Worm (Caenorhabditis elegans) whole organism, L3 larva: ENCODE data around the gene nhr-255.

ENCODE experiments used
- ama-1 ChIP-seq: fragments of 150-350 bp; optimal IDR thresholded peaks from 2 replicates; lab custom pipeline; 2018
- ceh-16 ChIP-seq: sonication (generic microtip); optimal IDR thresholded peaks from 2 replicates; lab custom pipeline; 2017; ENCODE audit warnings: missing biosample characterization, missing genetic modification characterization
- ceh-28 ChIP-seq: fragments of 150-350 bp; optimal IDR thresholded peaks from 2 replicates; lab custom pipeline; 2014; ENCODE audit warnings: missing biosample characterization, missing genetic modification reagents, missing genetic modification characterization
- daf-12 ChIP-seq: fragments of 150-350 bp; optimal IDR thresholded peaks from 2 replicates; lab custom pipeline; 2014; ENCODE audit warnings: missing biosample characterization, missing genetic modification reagents, missing genetic modification characterization
- egl-27 ChIP-seq: sonication (generic microtip); optimal IDR thresholded peaks from 4 replicates; lab custom pipeline; 2017; ENCODE audit warnings: missing biosample characterization, missing genetic modification reagents, missing genetic modification characterization
- egl-5 ChIP-seq: fragments of 150-350 bp; optimal IDR thresholded peaks from 2 replicates; lab custom pipeline; 2017; ENCODE audit warnings: missing biosample characterization, missing genetic modification reagents, missing genetic modification characterization, inconsistent platforms
- elt-1 ChIP-seq: fragments of 150-350 bp; optimal IDR thresholded peaks from 2 replicates; lab custom pipeline; 2014; ENCODE audit warnings: missing biosample characterization, missing genetic modification characterization
- elt-2 ChIP-seq: sonication (generic microtip); optimal IDR thresholded peaks from 2 replicates; lab custom pipeline; 2016; ENCODE audit warnings: missing genetic modification reagents, mild to moderate bottlenecking, missing genetic modification characterization, missing compliant biosample characterization
- elt-3 ChIP-seq, 3 experiments: fragments of 150-350 bp in 1 of 3; sonication (generic microtip) in 2 of 3; optimal IDR thresholded peaks; 2 replicates in 2 of 3; 4 replicates in 1 of 3; lab custom pipeline; 2014 to 2017; ENCODE audit warnings: missing biosample characterization in 3 of 3, missing genetic modification characterization in 3 of 3
- eor-1 ChIP-seq, 2 experiments: fragments of 150-350 bp; optimal IDR thresholded peaks; 2 replicates each; lab custom pipeline; 2014 to 2018; ENCODE audit warnings: missing biosample characterization in 2 of 2, missing genetic modification characterization in 2 of 2
- hmg-11 ChIP-seq: sonication (generic microtip); optimal IDR thresholded peaks from 2 replicates; lab custom pipeline; 2016; ENCODE audit warnings: missing genetic modification characterization, missing compliant biosample characterization
- jun-1 ChIP-seq: fragments of 150-350 bp; optimal IDR thresholded peaks from 2 replicates; lab custom pipeline; 2014; ENCODE audit warnings: missing biosample characterization, missing genetic modification reagents, missing genetic modification characterization
- lin-39 ChIP-seq: fragments of 150-350 bp; optimal IDR thresholded peaks from 2 replicates; lab custom pipeline; 2018; ENCODE audit warnings: missing biosample characterization, missing genetic modification reagents, missing genetic modification characterization
- lsy-12 ChIP-seq: sonication (generic microtip); optimal IDR thresholded peaks from 2 replicates; lab custom pipeline; 2016; ENCODE audit warnings: mild to moderate bottlenecking, missing genetic modification characterization, missing compliant biosample characterization
- mdl-1 ChIP-seq: fragments of 150-350 bp; optimal IDR thresholded peaks from 2 replicates; lab custom pipeline; 2014; ENCODE audit warnings: missing biosample characterization, missing genetic modification characterization
- nfya-1 ChIP-seq: sonication (generic microtip); optimal IDR thresholded peaks from 2 replicates; lab custom pipeline; 2017; ENCODE audit warnings: missing genetic modification characterization, mild to moderate bottlenecking, missing compliant biosample characterization, antibody characterized with exemption, moderate library complexity; ENCODE audit not compliant: insufficient read depth
- nhr-23 ChIP-seq: fragments of 150-350 bp; optimal IDR thresholded peaks from 2 replicates; lab custom pipeline; 2014; ENCODE audit warnings: missing biosample characterization, missing genetic modification reagents, missing genetic modification characterization
- nhr-25 ChIP-seq: sonication (generic microtip); optimal IDR thresholded peaks from 2 replicates; lab custom pipeline; 2017; ENCODE audit warnings: missing biosample characterization, missing genetic modification characterization
- nhr-43 ChIP-seq: sonication (generic microtip); optimal IDR thresholded peaks from 2 replicates; lab custom pipeline; 2016; ENCODE audit warnings: mild to moderate bottlenecking, missing genetic modification characterization, missing compliant biosample characterization; ENCODE audit not compliant: poor library complexity, severe bottlenecking
- nhr-67 ChIP-seq: fragments of 150-350 bp; optimal IDR thresholded peaks from 2 replicates; lab custom pipeline; 2014; ENCODE audit warnings: missing biosample characterization, missing genetic modification characterization
- nhr-76 ChIP-seq: fragments of 150-350 bp; sonication (generic microtip); optimal IDR thresholded peaks from 5 replicates; lab custom pipeline; 2014; ENCODE audit warnings: missing biosample characterization, missing genetic modification characterization
- nhr-77 ChIP-seq: fragments of 150-350 bp; optimal IDR thresholded peaks from 2 replicates; lab custom pipeline; 2014; ENCODE audit warnings: missing biosample characterization, missing genetic modification characterization
- pha-4 ChIP-seq: fragments of 150-350 bp; optimal IDR thresholded peaks from 2 replicates; lab custom pipeline; 2014; ENCODE audit warnings: missing biosample characterization, missing genetic modification reagents, missing genetic modification characterization
- pqm-1 ChIP-seq: fragments of 150-350 bp; optimal IDR thresholded peaks from 2 replicates; lab custom pipeline; 2017; ENCODE audit warnings: missing biosample characterization, missing genetic modification characterization, inconsistent platforms
- sea-2 ChIP-seq: fragments of 150-350 bp; sonication (generic microtip); optimal IDR thresholded peaks from 4 replicates; lab custom pipeline; 2014; ENCODE audit warnings: missing biosample characterization, missing genetic modification reagents, missing genetic modification characterization
- skn-1 ChIP-seq: fragments of 150-350 bp; optimal IDR thresholded peaks from 2 replicates; lab custom pipeline; 2014; ENCODE audit warnings: missing biosample characterization, missing genetic modification characterization
- snpc-4 ChIP-seq: fragments of 150-350 bp; optimal IDR thresholded peaks from 2 replicates; lab custom pipeline; 2014; ENCODE audit warnings: missing biosample characterization, missing genetic modification characterization
- unc-62 ChIP-seq: fragments of 150-350 bp; sonication (generic microtip); optimal IDR thresholded peaks from 4 replicates; lab custom pipeline; 2014; ENCODE audit warnings: missing biosample characterization, missing genetic modification reagents, missing genetic modification characterization
- ztf-11 ChIP-seq: fragments of 150-350 bp; optimal IDR thresholded peaks from 2 replicates; lab custom pipeline; 2014; ENCODE audit warnings: missing biosample characterization, missing genetic modification characterization
- ztf-4 ChIP-seq: fragments of 150-350 bp; optimal IDR thresholded peaks from 2 replicates; lab custom pipeline; 2014; ENCODE audit warnings: missing biosample characterization, missing genetic modification characterization

The nhr-255 gene

DNA sequence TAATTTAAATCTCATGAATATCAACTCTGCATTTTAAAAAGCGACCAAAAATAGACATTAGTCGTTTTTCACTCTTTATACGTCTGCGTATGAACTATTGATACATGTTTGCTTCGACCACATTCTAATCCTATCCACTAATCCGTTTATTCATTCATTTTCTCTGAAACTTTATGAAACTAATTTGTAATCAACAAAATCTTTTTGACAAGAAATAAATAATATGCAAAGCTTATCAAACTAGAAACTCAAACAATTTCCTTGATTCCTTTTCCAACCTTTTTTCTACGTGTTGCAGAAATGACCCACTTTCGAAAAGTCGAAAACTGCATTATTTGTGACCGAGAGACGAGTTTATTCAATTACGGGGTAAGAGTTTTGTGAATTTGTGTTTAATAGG, at the start of gene nhr-255:
Gene nhr-255, plus strand, starts transcription at position 301 of the 400 bp plus-strand sequence.
- no peak for TF ChIP-seq egl-27 (tag; lab: Kevin White, UChicago)
- no peak for TF ChIP-seq elt-3 (tag; optimal IDR thresholded peaks at IDR 0.05; lab: Kevin White, UChicago)
- TF ChIP-seq snpc-4 (tag; lab: Kevin White, UChicago) = no peak
- no peak for TF ChIP-seq nhr-77 (tag; lab: Kevin White, UChicago)
- TF ChIP-seq skn-1 (tag; lab: Kevin White, UChicago) = no peak
- TF ChIP-seq ama-1 = no peak
- no peak for TF ChIP-seq nhr-25 (tag; lab: Kevin White, UChicago)
- TF ChIP-seq sea-2 = no peak
- TF ChIP-seq ceh-16 (tag; lab: Kevin White, UChicago) = no peak

DNA sequence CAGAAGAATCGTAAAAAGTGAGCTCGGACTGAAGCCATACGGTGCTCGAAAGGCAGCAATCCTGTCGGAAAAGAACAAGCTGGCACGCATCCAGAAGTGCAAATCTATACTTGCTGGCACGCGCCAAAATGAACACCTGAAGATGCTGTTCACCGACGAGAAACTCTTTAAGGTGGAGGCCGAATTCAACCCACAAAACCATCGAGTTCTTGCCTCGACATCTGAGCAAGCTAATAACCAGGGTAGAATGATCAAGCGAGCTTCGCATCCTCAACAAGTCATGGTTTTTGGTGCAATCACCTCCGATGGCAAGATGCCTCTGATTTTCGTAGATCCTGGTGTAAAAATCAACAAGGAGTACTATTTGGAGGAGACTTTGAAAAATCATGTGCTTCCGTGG, 48.9 kb upstream of the nhr-255 start:
- TF ChIP-seq pqm-1 (tag; lab: Kevin White, UChicago) (no peak), elt-2 (no peak), nfya-1 (tag; lab: Kevin White, UChicago) (no peak), lsy-12 (tag; lab: Kevin White, UChicago) (no peak), mdl-1 (no peak), ztf-11 (tag; lab: Kevin White, UChicago) (no peak), nhr-43 (tag; lab: Kevin White, UChicago) (no peak), ceh-28 (tag; lab: Kevin White, UChicago) (no peak), lin-39 (tag; lab: Kevin White, UChicago) (no peak), pha-4 (no peak), nhr-67 (tag; lab: Kevin White, UChicago) (no peak), ama-1 (no peak), eor-1 (tag; optimal IDR thresholded peaks at IDR 0.05; lab: Kevin White, UChicago) (no peak)

DNA sequence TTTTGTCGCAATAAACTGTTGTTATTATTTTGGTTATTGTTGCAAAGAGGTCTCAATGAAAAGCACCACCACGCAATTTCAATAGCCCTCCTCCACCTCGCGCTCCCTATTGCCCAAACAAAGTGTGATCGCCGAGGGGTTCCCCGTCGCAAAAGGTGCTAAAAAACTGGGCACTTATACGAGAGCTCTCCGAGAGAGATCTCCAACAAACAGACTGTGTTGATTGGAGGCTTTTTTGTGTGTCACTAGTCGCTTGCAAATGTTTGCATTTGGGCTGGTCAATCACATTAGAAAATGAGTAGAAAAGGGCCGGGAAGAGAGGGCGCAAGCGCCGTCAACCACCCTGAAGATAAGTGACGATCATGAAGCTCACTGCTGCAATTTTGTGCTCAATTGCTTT, 46.0 kb upstream of the nhr-255 start, which contains the start of gene ZK662.2:
Gene ZK662.2, plus strand, starts transcription at position 301 of the 400 bp plus-strand sequence.
- TF ChIP-seq pha-4 (peak; percentile 39), mdl-1 (no peak), nhr-43 (tag; lab: Kevin White, UChicago) (no peak)

DNA sequence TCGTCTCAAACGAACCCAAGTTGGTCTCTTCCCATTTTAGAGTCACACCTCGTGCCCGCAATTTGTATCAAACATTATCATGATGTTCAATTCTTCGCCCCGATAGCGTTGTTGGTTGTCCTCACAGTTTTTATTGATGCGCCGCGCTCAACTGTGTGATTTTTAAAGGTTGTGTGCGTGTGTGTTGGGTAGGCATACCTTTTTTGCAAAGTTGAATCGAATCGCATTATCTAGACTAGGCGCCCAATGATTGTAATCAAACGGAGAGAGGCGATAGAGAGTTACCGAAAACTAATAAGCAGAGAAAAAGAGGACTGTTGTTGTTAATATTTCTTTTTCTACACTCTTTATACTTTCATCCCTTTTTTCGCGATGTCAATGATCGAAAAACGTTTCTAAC, 42.2 kb upstream of the nhr-255 start:
- TF ChIP-seq elt-1 (peak; percentile 10), pqm-1 (tag; lab: Kevin White, UChicago) (peak; percentile 48), nhr-76 (no peak), nhr-23 (peak; percentile 29), ceh-28 (tag; lab: Kevin White, UChicago) (peak; percentile 9), pha-4 (peak; percentile 50), elt-2 (peak; percentile 77), ztf-4 (tag; lab: Kevin White, UChicago) (no peak), nhr-25 (tag; lab: Kevin White, UChicago) (no peak), hmg-11 (tag; lab: Kevin White, UChicago) (no peak)

DNA sequence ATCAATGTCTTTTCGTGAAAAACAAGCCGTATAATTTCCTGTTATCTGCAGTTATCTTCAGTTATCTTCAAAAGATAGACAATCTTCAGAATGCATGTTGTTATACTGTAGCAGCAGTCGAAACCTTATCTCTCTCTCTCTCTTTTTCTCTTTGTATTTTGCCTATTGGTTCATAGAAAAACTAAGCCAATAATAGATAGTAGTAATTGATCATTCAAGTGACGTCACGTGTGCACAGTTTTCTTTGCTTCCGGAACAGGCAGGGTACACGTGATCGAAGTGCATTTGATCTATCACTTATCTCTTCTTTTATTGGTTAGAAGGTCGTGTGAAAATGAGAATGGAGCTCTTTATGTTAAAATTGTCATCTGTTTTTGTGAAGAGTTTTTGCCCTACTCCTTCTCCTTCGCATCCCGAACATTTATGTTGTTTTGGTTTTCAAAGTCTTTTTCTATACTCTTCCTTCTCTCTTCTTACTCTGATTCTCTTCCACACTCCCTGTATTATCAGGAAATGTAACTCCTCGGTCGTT, 37.8 kb upstream of the nhr-255 start:
- TF ChIP-seq elt-2 (peak; percentile 83), elt-3 (tag; optimal IDR thresholded peaks at IDR 0.05; lab: Kevin White, UChicago) (peak in 1 of 3 experiments; percentile 30), egl-27 (tag; lab: Kevin White, UChicago) (no peak), elt-1 (peak; percentile 3), egl-5 (tag; lab: Kevin White, UChicago) (peak; percentile 47), jun-1 (tag; lab: Kevin White, UChicago) (peak; percentile 64), ceh-28 (tag; lab: Kevin White, UChicago) (peak; percentile 33), pqm-1 (tag; lab: Kevin White, UChicago) (peak; percentile 68), mdl-1 (peak; percentile 8), ztf-11 (tag; lab: Kevin White, UChicago) (no peak), lsy-12 (tag; lab: Kevin White, UChicago) (peak; percentile 9), nhr-25 (tag; lab: Kevin White, UChicago) (peak; percentile 12), nhr-23 (peak; percentile 75), pha-4 (peak; percentile 51), nfya-1 (tag; lab: Kevin White, UChicago) (peak; percentile 32), daf-12 (tag; lab: Kevin White, UChicago) (no peak), unc-62 (GFP tag; lab: Kevin White, UChicago) (no peak)
